Worm (Caenorhabditis elegans): ENCODE data around the gene let-418.

The let-418 gene

ce11 chrV:5846729-5847128 lies 20.1 kb downstream of the let-418 start:
- TF ChIP-seq nhr-129 (tag; optimal IDR thresholded peaks at IDR 0.05) = peak; percentile 35
- TF ChIP-seq unc-39 (tag; optimal IDR thresholded peaks at IDR 0.05) = no peak
- peak; percentile 8 for TF ChIP-seq C34F6.9 (tag; optimal IDR thresholded peaks at IDR 0.05)

- peak; percentile 11 for TF ChIP-seq C34F6.9 (tag; optimal IDR thresholded peaks at IDR 0.05)
- TF ChIP-seq nhr-25 (tag; optimal IDR thresholded peaks at IDR 0.05) = peak; percentile 16
- TF ChIP-seq dmd-4 (tag; optimal IDR thresholded peaks at IDR 0.05) = no peak
- peak; percentile 53 for TF ChIP-seq F13H6.1 (tag; optimal IDR thresholded peaks at IDR 0.05)
- TF ChIP-seq fos-1 (tag; optimal IDR thresholded peaks at IDR 0.05) = no peak
- peak; percentile 55 for TF ChIP-seq nhr-129 (tag; optimal IDR thresholded peaks at IDR 0.05)
- peak; percentile 19 for TF ChIP-seq ztf-4 (tag; optimal IDR thresholded peaks at IDR 0.05)
- no peak for TF ChIP-seq nhr-23 (tag; optimal IDR thresholded peaks at IDR 0.05)
- TF ChIP-seq unc-55 (GFP tag; optimal IDR thresholded peaks at IDR 0.05) = peak; percentile 59
- no peak for TF ChIP-seq ztf-1 (GFP tag; conservative IDR thresholded peaks at IDR 0.05)
- no peak for TF ChIP-seq zag-1 (tag; optimal IDR thresholded peaks at IDR 0.05)
- no peak for TF ChIP-seq sma-3 (GFP tag; optimal IDR thresholded peaks at IDR 0.05)
Measured at ce11 chrV:5848015-5848609, 21.5 kb downstream of the let-418 start.

- TF ChIP-seq unc-62 (GFP tag; optimal IDR thresholded peaks at IDR 0.05) (no peak), dmd-4 (tag; optimal IDR thresholded peaks at IDR 0.05) (no peak), gmeb-1 (tag; optimal IDR thresholded peaks at IDR 0.05) (no peak), egl-27 (tag; optimal IDR thresholded peaks at IDR 0.05) (no peak), nhr-77 (tag; optimal IDR thresholded peaks at IDR 0.05) (no peak)
Measured at ce11 chrV:5850671-5851070, 24.0 kb downstream of the let-418 start.

- TF ChIP-seq mdl-1 (tag; optimal IDR thresholded peaks at IDR 0.05) = no peak
- TF ChIP-seq sma-9 (GFP tag; optimal IDR thresholded peaks at IDR 0.05) = peak; percentile 36
- TF ChIP-seq sma-9 (tag; optimal IDR thresholded peaks at IDR 0.05) = no peak
- TF ChIP-seq sma-3 (GFP tag; optimal IDR thresholded peaks at IDR 0.05) = no peak
- no peak for TF ChIP-seq lin-11 (tag; optimal IDR thresholded peaks at IDR 0.05)
- no peak for TF ChIP-seq nhr-12 (tag; optimal IDR thresholded peaks at IDR 0.05)
- no peak for TF ChIP-seq ceh-82 (tag; optimal IDR thresholded peaks at IDR 0.05)
- TF ChIP-seq nhr-11 (tag; optimal IDR thresholded peaks at IDR 0.05) = no peak
- TF ChIP-seq elt-1 (tag; optimal IDR thresholded peaks at IDR 0.05) = no peak
- TF ChIP-seq R02D3.7 (tag; optimal IDR thresholded peaks at IDR 0.05) = no peak
- TF ChIP-seq nhr-6 (tag; optimal IDR thresholded peaks at IDR 0.05) = no peak
- no peak for TF ChIP-seq ceh-16 (tag; optimal IDR thresholded peaks at IDR 0.05)
- TF ChIP-seq nhr-129 (tag; optimal IDR thresholded peaks at IDR 0.05) = peak; percentile 73
- TF ChIP-seq ama-1 (optimal IDR thresholded peaks at IDR 0.05) = no peak
- TF ChIP-seq F13H6.1 (tag; optimal IDR thresholded peaks at IDR 0.05) = peak; percentile 16
- TF ChIP-seq crh-2 (tag; optimal IDR thresholded peaks at IDR 0.05) = no peak
- no peak for TF ChIP-seq nhr-25 (tag; optimal IDR thresholded peaks at IDR 0.05)
Measured at ce11 chrV:5851631-5852030, 25.0 kb downstream of the let-418 start.

DNA sequence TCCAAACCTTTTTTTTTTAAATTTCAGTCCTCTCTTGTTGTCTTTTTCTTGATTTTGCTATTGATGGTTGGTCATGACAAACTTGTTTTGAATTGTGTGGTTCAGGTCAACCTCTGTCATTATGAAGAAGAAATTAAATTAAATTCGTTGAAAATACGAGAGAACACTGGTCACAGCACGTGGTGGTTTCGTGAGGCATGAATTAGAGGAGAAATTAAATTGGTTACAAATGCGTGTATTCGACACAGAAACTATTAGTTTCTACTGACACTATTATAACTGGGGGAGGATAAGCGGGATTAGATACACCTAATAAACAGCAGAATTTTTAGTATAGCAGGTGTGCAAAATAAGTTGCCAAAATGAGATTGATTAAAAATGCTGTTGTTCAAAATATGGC lies 25.5 kb downstream of the let-418 start:
- no peak for TF ChIP-seq blmp-1 (tag; optimal IDR thresholded peaks at IDR 0.05; ENCODE audit: insufficient read depth)
- no peak for TF ChIP-seq ztf-4 (tag; optimal IDR thresholded peaks at IDR 0.05)
- no peak for TF ChIP-seq peb-1 (tag; optimal IDR thresholded peaks at IDR 0.05)
- no peak for TF ChIP-seq lin-39 (tag; optimal IDR thresholded peaks at IDR 0.05)
- no peak for TF ChIP-seq nhr-10 (tag; optimal IDR thresholded peaks at IDR 0.05)
- no peak for TF ChIP-seq unc-39 (tag; optimal IDR thresholded peaks at IDR 0.05)
- TF ChIP-seq elt-3 (tag; optimal IDR thresholded peaks at IDR 0.05) = no peak
- no peak for TF ChIP-seq gmeb-1 (tag; optimal IDR thresholded peaks at IDR 0.05)
- TF ChIP-seq alr-1 (tag; optimal IDR thresholded peaks at IDR 0.05) = no peak
- TF ChIP-seq unc-55 (GFP tag; optimal IDR thresholded peaks at IDR 0.05) = no peak
- TF ChIP-seq aly-2 (tag; optimal IDR thresholded peaks at IDR 0.05) = no peak
- TF ChIP-seq ZK546.5 (tag; optimal IDR thresholded peaks at IDR 0.05) = no peak
- TF ChIP-seq nhr-6 (tag; optimal IDR thresholded peaks at IDR 0.05) = no peak
- no peak for TF ChIP-seq mab-5 (tag; optimal IDR thresholded peaks at IDR 0.05)
- no peak for TF ChIP-seq snpc-4 (tag; optimal IDR thresholded peaks at IDR 0.05)
- TF ChIP-seq fos-1 (tag; optimal IDR thresholded peaks at IDR 0.05) = no peak
- no peak for TF ChIP-seq ama-1 (optimal IDR thresholded peaks at IDR 0.05)
- TF ChIP-seq R02D3.7 (tag; optimal IDR thresholded peaks at IDR 0.05) = no peak
- TF ChIP-seq dmd-4 (tag; optimal IDR thresholded peaks at IDR 0.05) = no peak
- no peak for TF ChIP-seq sem-4 (tag; optimal IDR thresholded peaks at IDR 0.05)

Data from whole organism, L2 larva.